Fruit fly (Drosophila melanogaster): ENCODE data around the gene lz.

lz gene

dm6 chrX:9255964-9256520, 28.4 kb upstream of the lz start, which contains the start of gene ric8a (continued):
- TF ChIP-seq sob (GFP tag; IDR thresholded peaks at IDR 0.05) (no peak; the same call in 1 of the 2 replicates), Rx (GFP tag; IDR thresholded peaks at IDR 0.05) (no peak), CG10543 (GFP tag; optimal IDR thresholded peaks at IDR 0.05) (no peak), trh (GFP tag; optimal IDR thresholded peaks at IDR 0.05) (no peak), CG8281 (tag; optimal IDR thresholded peaks at IDR 0.05) (no peak), twi (tag; optimal IDR thresholded peaks at IDR 0.05) (no peak), croc (GFP tag; conservative IDR thresholded peaks at IDR 0.05) (no peak), CG32772 (GFP tag; IDR thresholded peaks at IDR 0.05) (no peak), disco-r (GFP tag; optimal IDR thresholded peaks at IDR 0.05) (no peak), Pdp1 (GFP tag; optimal IDR thresholded peaks at IDR 0.05) (no peak), CG12071 (GFP tag; optimal IDR thresholded peaks at IDR 0.05) (no peak), Camta (GFP tag; optimal IDR thresholded peaks at IDR 0.05) (no peak), gsb-n (tag; optimal IDR thresholded peaks at IDR 0.05) (no peak), CG16863 (GFP tag; optimal IDR thresholded peaks at IDR 0.05) (no peak), CG2889 (GFP tag; IDR thresholded peaks at IDR 0.05) (no peak), dm (GFP tag; optimal IDR thresholded peaks at IDR 0.05) (no peak), pum (GFP tag; optimal IDR thresholded peaks at IDR 0.05) (no peak), shn (GFP tag; optimal IDR thresholded peaks at IDR 0.05) (no peak), tll (GFP tag; optimal IDR thresholded peaks at IDR 0.05) (no peak), Dfd (GFP tag; optimal IDR thresholded peaks at IDR 0.05) (no peak), Lim3 (GFP tag; IDR thresholded peaks at IDR 0.05) (no peak), prd (optimal IDR thresholded peaks at IDR 0.05) (no peak), prd (GFP tag; IDR thresholded peaks at IDR 0.05) (no peak), wek (GFP tag; optimal IDR thresholded peaks at IDR 0.05) (no peak), pan (optimal IDR thresholded peaks at IDR 0.05) (no peak), pan (GFP tag; optimal IDR thresholded peaks at IDR 0.05 in 1 of 2, IDR thresholded peaks at IDR 0.05 in 1 of 2) (no peak), Vsx1 (GFP tag; optimal IDR thresholded peaks at IDR 0.05) (no peak), schlank (tag; optimal IDR thresholded peaks at IDR 0.05) (no peak), fd102C (GFP tag; optimal IDR thresholded peaks at IDR 0.05) (no peak), ash1 (GFP tag; optimal IDR thresholded peaks at IDR 0.05) (no peak), Ssrp (tag; optimal IDR thresholded peaks at IDR 0.05) (no peak), CG17328 (GFP tag; IDR thresholded peaks at IDR 0.05) (no peak), CG9437 (GFP tag; optimal IDR thresholded peaks at IDR 0.05) (no peak), CG6175 (GFP tag; IDR thresholded peaks at IDR 0.05) (no peak), ara (GFP tag; IDR thresholded peaks at IDR 0.05) (no peak), H15 (GFP tag; IDR thresholded peaks at IDR 0.05) (no peak), lov (optimal IDR thresholded peaks at IDR 0.05) (no peak), lov (GFP tag; IDR thresholded peaks at IDR 0.05) (no peak), ewg (GFP tag; optimal IDR thresholded peaks at IDR 0.05) (no peak), CG12219 (GFP tag; optimal IDR thresholded peaks at IDR 0.05) (no peak), Sry-δ (GFP tag; optimal IDR thresholded peaks at IDR 0.05) (peak; percentile 51), CG7987 (GFP tag; optimal IDR thresholded peaks at IDR 0.05) (no peak), CG14710 (tag; optimal IDR thresholded peaks at IDR 0.05) (peak; percentile 67), CG7928 (GFP tag; optimal IDR thresholded peaks at IDR 0.05) (no peak), CG15514 (GFP tag; optimal IDR thresholded peaks at IDR 0.05) (peak; percentile 37), CG15601 (tag; optimal IDR thresholded peaks at IDR 0.05) (peak; percentile 21), Mes4 (GFP tag; optimal IDR thresholded peaks at IDR 0.05) (no peak), sqz (GFP tag; optimal IDR thresholded peaks at IDR 0.05) (peak; percentile 61), CG30431 (GFP tag; optimal IDR thresholded peaks at IDR 0.05) (no peak), Tbp (GFP tag; optimal IDR thresholded peaks at IDR 0.05) (no peak), CG34224 (GFP tag; IDR thresholded peaks at IDR 0.05; ENCODE audit: partially characterized antibody) (peak; percentile 66), chif (GFP tag; optimal IDR thresholded peaks at IDR 0.05) (no peak)

All from whole organism, embryonic.